Worm (Caenorhabditis elegans) whole organism, L1 larva: ENCODE measurements around the gene rev-1.

Experiments
- C34B4.2 ChIP-seq: sonication (generic microtip); optimal IDR thresholded peaks from 2 replicates; lab custom pipeline; 2017; ENCODE audit warnings: mild to moderate bottlenecking, missing genetic modification characterization, missing compliant biosample characterization
- ama-1 ChIP-seq: fragments of 150-350 bp; optimal IDR thresholded peaks from 2 replicates; lab custom pipeline; 2014
- ceh-90 ChIP-seq: sonication (generic microtip); optimal IDR thresholded peaks from 2 replicates; lab custom pipeline; 2016; ENCODE audit warnings: missing genetic modification characterization, missing compliant biosample characterization
- fkh-8 ChIP-seq: sonication (generic microtip); optimal IDR thresholded peaks from 2 replicates; lab custom pipeline; 2016; ENCODE audit warnings: mild to moderate bottlenecking, missing genetic modification characterization, missing compliant biosample characterization
- mab-9 ChIP-seq: fragments of 200-800 bp; sonication (Bioruptor generic); IDR thresholded peaks from 2 replicates; pipeline ENCODE4 v1.3.6; 2022; ENCODE audit warnings: missing genetic modification reagents, missing genetic modification characterization, missing compliant biosample characterization
- mef-2 ChIP-seq: fragments of 150-350 bp; optimal IDR thresholded peaks from 2 replicates; lab custom pipeline; 2014; ENCODE audit warnings: missing biosample characterization, missing genetic modification characterization
- nhr-19 ChIP-seq: fragments of 200-800 bp; sonication (Bioruptor generic); conservative IDR thresholded peaks from 2 replicates; pipeline ENCODE4 v1.3.6; 2022; ENCODE audit warnings: missing genetic modification characterization, missing compliant biosample characterization
- nhr-76 ChIP-seq: sonication (generic microtip); optimal IDR thresholded peaks from 2 replicates; lab custom pipeline; 2017; ENCODE audit warnings: missing biosample characterization, missing genetic modification characterization
- nhr-77 ChIP-seq: fragments of 150-350 bp; optimal IDR thresholded peaks from 2 replicates; lab custom pipeline; 2014; ENCODE audit warnings: missing biosample characterization, missing genetic modification characterization
- pax-3 ChIP-seq: fragments of 200-800 bp; sonication (Bioruptor generic); optimal IDR thresholded peaks from 2 replicates; lab custom pipeline; 2018; ENCODE audit warnings: mild to moderate bottlenecking, missing genetic modification characterization, moderate library complexity, missing compliant biosample characterization
- unc-130 ChIP-seq: fragments of 150-350 bp; optimal IDR thresholded peaks from 2 replicates; lab custom pipeline; 2017; ENCODE audit warnings: missing biosample characterization, missing genetic modification characterization, inconsistent platforms
- unc-62 ChIP-seq: fragments of 150-350 bp; optimal IDR thresholded peaks from 2 replicates; lab custom pipeline; 2014; ENCODE audit warnings: missing biosample characterization, missing genetic modification reagents, missing genetic modification characterization
- unc-86 ChIP-seq: sonication (generic microtip); optimal IDR thresholded peaks from 2 replicates; lab custom pipeline; 2016; ENCODE audit warnings: missing genetic modification characterization, missing compliant biosample characterization
- ztf-11 ChIP-seq, 2 experiments: sonication (generic microtip); optimal IDR thresholded peaks; 2 replicates each; lab custom pipeline; 2016 to 2017; ENCODE audit warnings: missing genetic modification characterization in 2 of 2, missing biosample characterization in 1 of 2, missing compliant biosample characterization in 1 of 2

DNA sequence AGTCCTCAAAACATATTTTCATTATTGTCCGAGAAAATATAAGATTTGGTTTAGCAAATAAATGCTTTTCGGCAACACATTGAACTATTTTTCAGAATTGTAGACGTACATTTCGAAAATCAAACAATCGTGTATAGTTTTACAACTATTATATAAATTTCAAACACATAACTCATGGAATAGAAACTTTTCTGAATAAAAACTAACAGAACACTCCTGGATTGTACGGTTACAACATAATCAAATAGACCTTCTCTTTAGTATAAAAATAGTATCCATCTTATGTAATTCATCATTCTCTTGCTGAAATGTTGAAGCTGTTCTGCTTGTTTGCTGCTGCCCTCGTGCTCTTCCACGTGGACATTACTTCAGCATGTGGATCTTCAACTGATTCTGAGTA, 10.6 kb downstream of the rev-1 start, which contains the start of gene ZK675.4:
- no peak for TF ChIP-seq ama-1
- no peak for TF ChIP-seq nhr-76 (tag; lab: Kevin White, UChicago)
- no peak for TF ChIP-seq mef-2
- no peak for TF ChIP-seq ceh-90 (tag; lab: Kevin White, UChicago)
- TF ChIP-seq unc-86 (tag; lab: Kevin White, UChicago), result no peak
- TF ChIP-seq pax-3 (tag; lab: Kevin White, UChicago), result no peak
- no peak for TF ChIP-seq unc-62 (GFP tag; lab: Kevin White, UChicago)
- TF ChIP-seq nhr-77, result no peak
- no peak for TF ChIP-seq ztf-11 (tag; optimal IDR thresholded peaks at IDR 0.05; lab: Kevin White, UChicago)
- TF ChIP-seq C34B4.2 (tag; lab: Kevin White, UChicago), result no peak
- no peak for TF ChIP-seq nhr-19 (GFP tag; lab: Robert Waterston, UW)
- TF ChIP-seq unc-130, result no peak
- no peak for TF ChIP-seq fkh-8
- TF ChIP-seq mab-9 (GFP tag; lab: Robert Waterston, UW), result no peak
